Worm (Caenorhabditis elegans): ENCODE results near the gene C44C10.11.

DNA sequence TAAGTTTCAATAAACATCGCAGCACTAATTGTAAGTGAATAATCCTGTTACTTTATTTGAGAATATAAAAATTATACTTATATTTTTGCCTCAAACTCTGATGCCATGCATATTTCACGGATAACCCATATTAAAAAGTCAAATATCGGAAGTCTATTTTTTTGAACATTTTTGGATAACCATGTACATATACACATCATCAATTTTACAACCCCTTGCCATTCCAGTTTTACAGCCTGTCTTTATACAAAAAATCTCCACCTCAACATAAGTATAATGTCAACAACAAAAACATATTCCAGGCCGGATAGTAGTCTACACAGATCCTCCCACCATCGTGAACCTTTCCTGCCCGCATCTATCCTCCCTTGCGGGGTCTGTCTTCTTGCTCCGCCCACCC, 25.9 kb downstream of the C44C10.11 start, which contains the start of gene hnd-1:
- no peak for TF ChIP-seq elt-4 (tag; optimal IDR thresholded peaks at IDR 0.05)
- TF ChIP-seq ahr-1 (tag; optimal IDR thresholded peaks at IDR 0.05), result no peak
- TF ChIP-seq ref-2 (tag; optimal IDR thresholded peaks at IDR 0.05), result no peak
- no peak for TF ChIP-seq nhr-11 (tag; optimal IDR thresholded peaks at IDR 0.05)
- TF ChIP-seq eyg-1 (tag; optimal IDR thresholded peaks at IDR 0.05), result no peak
- no peak for TF ChIP-seq ets-4 (tag; optimal IDR thresholded peaks at IDR 0.05)
- TF ChIP-seq ttx-3 (tag; optimal IDR thresholded peaks at IDR 0.05), result no peak
- TF ChIP-seq madf-2 (tag; optimal IDR thresholded peaks at IDR 0.05), result no peak
- no peak for TF ChIP-seq sdc-2 (tag; optimal IDR thresholded peaks at IDR 0.05)
- no peak for TF ChIP-seq ceh-14 (tag; optimal IDR thresholded peaks at IDR 0.05)
- TF ChIP-seq sox-2 (GFP tag; IDR thresholded peaks at IDR 0.05), result no peak
- TF ChIP-seq pha-4 (tag; optimal IDR thresholded peaks at IDR 0.05), result no peak
- no peak for TF ChIP-seq ceh-22 (tag; optimal IDR thresholded peaks at IDR 0.05)
